Worm (Caenorhabditis elegans): ENCODE results near the gene uvs-1.

DNA sequence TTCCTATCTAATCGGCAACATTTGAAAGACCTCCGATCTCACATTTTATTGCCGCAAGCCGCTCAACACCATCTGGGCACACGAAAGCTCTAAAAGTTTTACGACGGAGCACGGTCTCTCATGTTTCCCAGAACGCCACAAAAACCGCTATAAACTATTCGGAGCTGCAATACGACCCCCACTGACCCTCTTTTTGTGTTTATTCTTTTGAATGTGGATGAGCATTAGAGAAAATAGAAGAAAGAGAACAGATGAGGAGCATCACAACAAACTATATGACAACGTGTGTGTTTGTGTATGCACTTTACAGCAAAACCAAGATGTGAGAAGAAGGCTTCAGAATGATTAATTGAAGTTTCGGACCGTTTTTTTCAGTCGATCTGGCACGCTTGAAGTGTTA is 20.1 kb upstream of the uvs-1 start:
- no peak for TF ChIP-seq attf-5 (GFP tag; optimal IDR thresholded peaks at IDR 0.05)
- TF ChIP-seq bed-2 (GFP tag; IDR thresholded peaks at IDR 0.05), result no peak
- no peak for TF ChIP-seq bed-1 (GFP tag; IDR thresholded peaks at IDR 0.05)
- no peak for TF ChIP-seq egl-18 (GFP tag; IDR thresholded peaks at IDR 0.05)
- no peak for TF ChIP-seq let-607 (tag; optimal IDR thresholded peaks at IDR 0.05)
- TF ChIP-seq xnd-1 (tag; optimal IDR thresholded peaks at IDR 0.05), result no peak
- no peak for TF ChIP-seq unc-62 (GFP tag; optimal IDR thresholded peaks at IDR 0.05)
- TF ChIP-seq F22D6.2 (tag; optimal IDR thresholded peaks at IDR 0.05), result no peak
- TF ChIP-seq efl-1 (GFP tag; optimal IDR thresholded peaks at IDR 0.05), result no peak
- TF ChIP-seq dpl-1 (GFP tag; optimal IDR thresholded peaks at IDR 0.05), result no peak
- no peak for TF ChIP-seq sptf-2 (GFP tag; optimal IDR thresholded peaks at IDR 0.05)
- TF ChIP-seq nfya-2 (GFP tag; IDR thresholded peaks at IDR 0.05), result no peak
